Worm (Caenorhabditis elegans): ENCODE measurements around the gene R01E6.2.

R01E6.2 gene

ce11 chrX:13518861-13519713 is 47.2 kb downstream of the R01E6.2 start, which contains the start of the genes cdk-4 and F18H3.1:
cdk-4 (minus strand) TSS chrX:13518911.
F18H3.1 (plus strand) TSS chrX:13519663.
- TF ChIP-seq F22D6.2 (tag; optimal IDR thresholded peaks at IDR 0.05), result no peak
- TF ChIP-seq snpc-4 (GFP tag; optimal IDR thresholded peaks at IDR 0.05), result no peak
- peak in 1 of 4 experiments; percentile 14 for TF ChIP-seq snpc-4 (tag; optimal IDR thresholded peaks at IDR 0.05)
- no peak for TF ChIP-seq ceh-40 (GFP tag; IDR thresholded peaks at IDR 0.05)
- 0 out of 2 replicates have a peak, but pooled peaks have one; percentile 16 for TF ChIP-seq egrh-3 (GFP tag; IDR thresholded peaks at IDR 0.05)
- TF ChIP-seq hrde-1 (tag; optimal IDR thresholded peaks at IDR 0.05; ENCODE audit: borderline replicate concordance), result no peak
- TF ChIP-seq K11D2.4 (GFP tag; IDR thresholded peaks at IDR 0.05), result no peak
- TF ChIP-seq zfh-2 (GFP tag; conservative IDR thresholded peaks at IDR 0.05), result peak; percentile 95
- no peak for TF ChIP-seq F10E7.11 (tag; optimal IDR thresholded peaks at IDR 0.05)
- TF ChIP-seq F23B12.7 (tag; optimal IDR thresholded peaks at IDR 0.05; ENCODE audit: insufficient read depth), result no peak
- TF ChIP-seq egl-18 (GFP tag; IDR thresholded peaks at IDR 0.05), result no peak
- TF ChIP-seq dpff-1 (tag; optimal IDR thresholded peaks at IDR 0.05), result no peak
- peak; percentile 51 for TF ChIP-seq mcd-1 (GFP tag; IDR thresholded peaks at IDR 0.05)
- peak; percentile 53; the same call in 1 of the 2 replicates for TF ChIP-seq hmg-1.2 (GFP tag; IDR thresholded peaks at IDR 0.05)
- no peak for TF ChIP-seq rec-8 (tag; optimal IDR thresholded peaks at IDR 0.05)
- no peak for TF ChIP-seq lag-1 (GFP tag; IDR thresholded peaks at IDR 0.05)
- TF ChIP-seq ama-1 (optimal IDR thresholded peaks at IDR 0.05), result no peak
- no peak for TF ChIP-seq ama-1 (GFP tag; optimal IDR thresholded peaks at IDR 0.05)
- peak; percentile 67 for TF ChIP-seq dox-1 (GFP tag; IDR thresholded peaks at IDR 0.05)
- TF ChIP-seq akir-1 (GFP tag; optimal IDR thresholded peaks at IDR 0.05), result no peak
- peak; percentile 61 for TF ChIP-seq cebp-1 (GFP tag; IDR thresholded peaks at IDR 0.05)
- peak; percentile 91 for TF ChIP-seq cebp-1 (tag; optimal IDR thresholded peaks at IDR 0.05)
- no peak for TF ChIP-seq pha-4 (tag; optimal IDR thresholded peaks at IDR 0.05)
- peak; percentile 55 for TF ChIP-seq nhr-80 (tag; optimal IDR thresholded peaks at IDR 0.05)
- TF ChIP-seq ccch-3 (GFP tag; optimal IDR thresholded peaks at IDR 0.05), result no peak
- TF ChIP-seq K12H6.12 (tag; optimal IDR thresholded peaks at IDR 0.05), result peak; percentile 40
